Worm (Caenorhabditis elegans) whole organism, mixed stage, embryonic: Measurements from ENCODE around the gene Y62F5A.12.

ENCODE experiments used
- M03D4.4 ChIP-seq: sonication (generic microtip); optimal IDR thresholded peaks from 2 replicates; lab custom pipeline; 2017; ENCODE audit warnings: mild to moderate bottlenecking, missing genetic modification characterization, missing compliant biosample characterization
- bed-3 ChIP-seq: fragments of 200-800 bp; sonication (Bioruptor generic); optimal IDR thresholded peaks from 3 replicates; lab custom pipeline; 2018; ENCODE audit warnings: mild to moderate bottlenecking, missing genetic modification characterization, moderate library complexity, missing compliant biosample characterization
- blmp-1 ChIP-seq: fragments of 150-350 bp; optimal IDR thresholded peaks from 2 replicates; lab custom pipeline; 2014; ENCODE audit warnings: missing biosample characterization, missing genetic modification characterization
- ceh-39 ChIP-seq: fragments of 150-350 bp; optimal IDR thresholded peaks from 2 replicates; lab custom pipeline; 2014; ENCODE audit warnings: missing biosample characterization, missing genetic modification characterization
- ceh-43 ChIP-seq: fragments of 200-800 bp; sonication (Bioruptor generic); optimal IDR thresholded peaks from 2 replicates; lab custom pipeline; 2018; ENCODE audit warnings: mild to moderate bottlenecking, missing genetic modification characterization, moderate library complexity, missing compliant biosample characterization
- ceh-83 ChIP-seq: fragments of 200-800 bp; sonication (Bioruptor generic); optimal IDR thresholded peaks from 2 replicates; lab custom pipeline; 2018; ENCODE audit warnings: mild to moderate bottlenecking, missing genetic modification characterization, missing compliant biosample characterization
- ces-1 ChIP-seq: fragments of 150-350 bp; optimal IDR thresholded peaks from 2 replicates; lab custom pipeline; 2014; ENCODE audit warnings: missing biosample characterization, missing genetic modification reagents, missing genetic modification characterization
- cnd-1 ChIP-seq: fragments of 200-800 bp; sonication (Bioruptor generic); optimal IDR thresholded peaks from 2 replicates; lab custom pipeline; 2018; ENCODE audit warnings: mild to moderate bottlenecking, missing genetic modification characterization, missing compliant biosample characterization
- drap-1 ChIP-seq: fragments of 200-800 bp; sonication (Bioruptor generic); optimal IDR thresholded peaks from 3 replicates; lab custom pipeline; 2018; ENCODE audit warnings: mild to moderate bottlenecking, missing genetic modification characterization, missing compliant biosample characterization
- elt-1 ChIP-seq: sonication (generic microtip); optimal IDR thresholded peaks from 2 replicates; lab custom pipeline; 2017; ENCODE audit warnings: missing genetic modification characterization, mild to moderate bottlenecking, missing compliant biosample characterization, antibody characterized with exemption, moderate library complexity, borderline replicate concordance; ENCODE audit not compliant: insufficient read depth
- elt-3 ChIP-seq: fragments of 150-350 bp; optimal IDR thresholded peaks from 2 replicates; lab custom pipeline; 2014; ENCODE audit warnings: missing biosample characterization, missing genetic modification characterization
- flh-1 ChIP-seq: fragments of 200-800 bp; sonication (Bioruptor generic); optimal IDR thresholded peaks from 2 replicates; lab custom pipeline; 2018; ENCODE audit warnings: mild to moderate bottlenecking, missing genetic modification characterization, moderate library complexity, missing compliant biosample characterization
- ham-2 ChIP-seq: fragments of 200-800 bp; sonication (Bioruptor generic); optimal IDR thresholded peaks from 2 replicates; lab custom pipeline; 2018; ENCODE audit warnings: mild to moderate bottlenecking, missing genetic modification characterization, missing compliant biosample characterization
- hlh-1 ChIP-seq: fragments of 150-350 bp; optimal IDR thresholded peaks from 2 replicates; lab custom pipeline; 2014; ENCODE audit warnings: missing biosample characterization, missing genetic modification reagents, missing genetic modification characterization
- lin-13 ChIP-seq: fragments of 150-350 bp; optimal IDR thresholded peaks from 2 replicates; lab custom pipeline; 2014; ENCODE audit warnings: missing biosample characterization, missing genetic modification characterization
- lin-32 ChIP-seq: fragments of 200-800 bp; sonication (Bioruptor generic); optimal IDR thresholded peaks from 2 replicates; lab custom pipeline; 2018; ENCODE audit warnings: mild to moderate bottlenecking, missing genetic modification characterization, missing compliant biosample characterization
- lsy-2 ChIP-seq: fragments of 150-350 bp; optimal IDR thresholded peaks from 2 replicates; lab custom pipeline; 2014; ENCODE audit warnings: missing biosample characterization, missing genetic modification characterization
- mab-5 ChIP-seq: fragments of 150-350 bp; optimal IDR thresholded peaks from 2 replicates; lab custom pipeline; 2014; ENCODE audit warnings: missing biosample characterization, missing genetic modification characterization
- mep-1 ChIP-seq: fragments of 150-350 bp; optimal IDR thresholded peaks from 2 replicates; lab custom pipeline; 2017; ENCODE audit warnings: missing biosample characterization, missing genetic modification reagents, missing genetic modification characterization, inconsistent platforms
- mls-2 ChIP-seq: sonication (generic microtip); optimal IDR thresholded peaks from 2 replicates; lab custom pipeline; 2016; ENCODE audit warnings: mild to moderate bottlenecking, missing genetic modification characterization, moderate library complexity, missing compliant biosample characterization
- nhr-12 ChIP-seq: fragments of 150-350 bp; optimal IDR thresholded peaks from 2 replicates; lab custom pipeline; 2014; ENCODE audit warnings: missing biosample characterization, missing genetic modification characterization
- nhr-2 ChIP-seq: fragments of 150-350 bp; optimal IDR thresholded peaks from 2 replicates; lab custom pipeline; 2014; ENCODE audit warnings: missing biosample characterization, missing genetic modification characterization
- nhr-237 ChIP-seq: fragments of 150-350 bp; optimal IDR thresholded peaks from 2 replicates; lab custom pipeline; 2014; ENCODE audit warnings: missing biosample characterization, missing genetic modification characterization
- nhr-28 ChIP-seq: fragments of 150-350 bp; optimal IDR thresholded peaks from 2 replicates; lab custom pipeline; 2014; ENCODE audit warnings: missing biosample characterization, missing genetic modification characterization
- nhr-76 ChIP-seq: sonication (generic microtip); optimal IDR thresholded peaks from 2 replicates; lab custom pipeline; 2017; ENCODE audit warnings: missing biosample characterization, missing genetic modification characterization
- pha-4 ChIP-seq: fragments of 150-350 bp; optimal IDR thresholded peaks from 2 replicates; lab custom pipeline; 2018; ENCODE audit warnings: missing biosample characterization, missing genetic modification reagents, missing genetic modification characterization
- sem-2 ChIP-seq: fragments of 200-800 bp; sonication (Bioruptor generic); optimal IDR thresholded peaks from 2 replicates; lab custom pipeline; 2018; ENCODE audit warnings: mild to moderate bottlenecking, missing genetic modification characterization, missing compliant biosample characterization
- snpc-4 ChIP-seq: fragments of 150-350 bp; optimal IDR thresholded peaks from 2 replicates; lab custom pipeline; 2014; ENCODE audit warnings: missing biosample characterization, missing genetic modification characterization
- sptf-1 ChIP-seq: sonication (generic microtip); optimal IDR thresholded peaks from 2 replicates; lab custom pipeline; 2017; ENCODE audit warnings: mild to moderate bottlenecking, missing genetic modification characterization, moderate library complexity, missing compliant biosample characterization
- tbx-8 ChIP-seq: fragments of 200-800 bp; sonication (Bioruptor generic); optimal IDR thresholded peaks from 2 replicates; lab custom pipeline; 2018; ENCODE audit warnings: mild to moderate bottlenecking, missing genetic modification characterization, moderate library complexity, missing compliant biosample characterization
- unc-120 ChIP-seq: sonication (generic microtip); optimal IDR thresholded peaks from 2 replicates; lab custom pipeline; 2017; ENCODE audit warnings: missing genetic modification characterization, missing compliant biosample characterization; ENCODE audit not compliant: poor library complexity, severe bottlenecking
- unc-39 ChIP-seq: fragments of 150-350 bp; optimal IDR thresholded peaks from 2 replicates; lab custom pipeline; 2014; ENCODE audit warnings: missing biosample characterization, missing genetic modification characterization
- unc-62 ChIP-seq: fragments of 150-350 bp; optimal IDR thresholded peaks from 2 replicates; lab custom pipeline; 2014; ENCODE audit warnings: missing biosample characterization, missing genetic modification reagents, missing genetic modification characterization
- zip-8 ChIP-seq: fragments of 150-350 bp; optimal IDR thresholded peaks from 2 replicates; lab custom pipeline; 2014; ENCODE audit warnings: missing biosample characterization, missing genetic modification characterization
- ztf-11 ChIP-seq: fragments of 150-350 bp; optimal IDR thresholded peaks from 2 replicates; lab custom pipeline; 2014; ENCODE audit warnings: missing biosample characterization, missing genetic modification characterization

Gene Y62F5A.12

DNA sequence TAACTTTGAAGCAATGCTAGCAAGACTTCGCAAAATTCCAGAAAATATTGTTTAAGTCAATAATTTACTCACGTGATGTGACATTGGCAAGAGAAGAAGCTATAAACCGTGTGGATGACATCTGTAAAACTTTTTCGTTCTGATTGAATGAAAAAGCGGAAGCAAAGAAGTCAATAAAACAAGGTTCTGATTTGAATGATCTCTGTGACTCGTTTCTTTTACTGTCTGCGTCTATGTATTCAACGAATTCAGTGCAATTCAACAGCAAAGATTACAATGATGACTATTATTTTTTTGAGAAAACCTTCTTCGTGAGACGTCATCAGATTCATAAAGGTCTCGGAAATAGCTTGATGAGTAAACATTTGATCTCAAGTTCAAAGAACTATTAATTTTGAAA is 41.4 kb downstream of the Y62F5A.12 start, which contains the start of gene hacl-1:
hacl-1 (minus strand) TSS at position 121 of the 400 bp plus-strand sequence.
- TF ChIP-seq hlh-1 (tag; lab: Kevin White, UChicago) (no peak), flh-1 (GFP tag; lab: Kevin White, UChicago) (no peak), bed-3 (GFP tag; lab: Kevin White, UChicago) (no peak), cnd-1 (tag; lab: Kevin White, UChicago) (no peak), lin-32 (GFP tag; lab: Kevin White, UChicago) (no peak), ceh-83 (GFP tag; lab: Kevin White, UChicago) (no peak)

DNA sequence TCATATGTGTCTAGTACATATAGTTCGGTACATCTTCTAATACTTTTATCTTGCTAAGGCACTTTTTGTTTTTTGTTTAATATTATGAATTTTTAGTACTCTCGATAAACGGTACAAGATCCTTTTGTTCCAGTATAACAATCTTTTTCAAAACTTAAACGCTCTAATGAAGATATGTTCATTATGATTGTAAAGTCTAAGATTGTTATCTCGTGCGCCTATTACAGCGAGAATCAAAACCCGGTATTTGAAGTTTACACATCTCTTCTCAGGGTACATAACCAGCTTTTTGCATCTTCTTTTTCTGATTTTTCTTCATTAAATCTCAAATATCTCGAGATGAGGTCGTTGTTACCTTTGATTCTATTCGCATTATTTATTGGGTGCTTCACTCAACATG is 46.3 kb downstream of the Y62F5A.12 start, which contains the start of gene B0334.13:
B0334.13 (plus strand) TSS at position 301 of the 400 bp plus-strand sequence.
- TF ChIP-seq pha-4 (tag; lab: Kevin White, UChicago) (no peak), nhr-76 (tag; lab: Kevin White, UChicago) (no peak), ceh-83 (GFP tag; lab: Kevin White, UChicago) (no peak), nhr-237 (tag; lab: Kevin White, UChicago) (no peak), blmp-1 (no peak), zip-8 (tag; lab: Kevin White, UChicago) (no peak), lin-13 (tag; lab: Kevin White, UChicago) (no peak), elt-1 (tag; lab: Kevin White, UChicago) (no peak), tbx-8 (GFP tag; lab: Kevin White, UChicago) (no peak), hlh-1 (tag; lab: Kevin White, UChicago) (no peak), elt-3 (tag; lab: Kevin White, UChicago) (no peak), ztf-11 (tag; lab: Kevin White, UChicago) (no peak), cnd-1 (tag; lab: Kevin White, UChicago) (no peak), bed-3 (GFP tag; lab: Kevin White, UChicago) (no peak)
- TF ChIP-seq, all 35 proteins: peak for 0

DNA sequence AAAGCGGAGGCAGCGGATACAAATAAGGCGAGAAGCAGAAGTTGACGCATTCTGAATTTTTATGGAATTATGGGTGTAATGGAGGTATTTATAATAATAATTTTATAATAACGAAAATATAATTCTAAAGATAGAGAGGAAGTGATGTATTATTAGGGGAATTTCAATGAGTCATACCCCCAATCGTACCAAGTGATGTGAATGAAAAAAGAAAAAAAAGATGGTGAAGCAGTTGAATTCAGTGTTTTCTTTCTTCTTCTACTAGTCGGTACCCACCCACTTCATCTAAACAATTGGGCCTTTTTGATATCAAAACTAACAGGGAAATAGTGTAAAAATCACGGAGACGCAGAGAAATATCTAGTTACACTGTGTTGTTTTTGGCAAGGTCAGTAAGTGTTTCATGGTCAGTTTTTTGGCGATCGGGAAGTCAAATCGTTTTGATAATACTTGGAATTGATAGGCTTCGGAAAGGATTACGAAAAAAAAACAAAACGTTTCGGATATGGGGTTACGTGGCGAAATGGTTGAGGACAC is 47.5 kb downstream of the Y62F5A.12 start, which contains the start of gene ttr-18:
ttr-18 (minus strand) TSS at position 51 of the 537 bp plus-strand sequence.
- TF ChIP-seq bed-3 (GFP tag; lab: Kevin White, UChicago) (no peak), nhr-2 (tag; lab: Kevin White, UChicago) (no peak), nhr-28 (tag; lab: Kevin White, UChicago) (no peak), pha-4 (tag; lab: Kevin White, UChicago) (no peak), ham-2 (no peak), blmp-1 (no peak), lsy-2 (no peak), flh-1 (GFP tag; lab: Kevin White, UChicago) (no peak), ceh-83 (GFP tag; lab: Kevin White, UChicago) (no peak), unc-120 (no peak), mab-5 (tag; lab: Kevin White, UChicago) (no peak), tbx-8 (GFP tag; lab: Kevin White, UChicago) (no peak), snpc-4 (no peak), drap-1 (GFP tag; lab: Kevin White, UChicago) (no peak), M03D4.4 (tag; lab: Kevin White, UChicago) (no peak), ztf-11 (tag; lab: Kevin White, UChicago) (no peak), nhr-237 (tag; lab: Kevin White, UChicago) (no peak), mep-1 (tag; lab: Kevin White, UChicago) (no peak), sptf-1 (tag; lab: Kevin White, UChicago) (no peak)

DNA sequence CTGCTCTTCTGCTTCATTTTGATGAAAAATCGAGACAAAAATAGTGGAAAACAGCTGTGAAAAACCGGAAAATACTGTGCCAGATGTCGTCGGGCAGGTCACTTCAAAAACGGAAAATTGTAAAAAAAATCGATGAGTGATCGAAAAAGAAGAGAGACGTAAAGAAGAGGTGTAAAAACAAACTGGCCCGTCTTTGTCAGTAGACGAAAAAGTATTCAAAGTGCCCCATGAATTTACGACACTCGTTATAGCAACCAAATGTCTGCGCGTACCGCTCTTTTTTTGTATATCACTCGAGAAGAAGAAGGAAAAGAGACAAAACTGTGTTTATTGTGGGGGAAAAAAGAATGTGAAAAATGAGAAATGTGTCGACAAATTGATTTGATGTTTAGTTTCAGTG is 49.1 kb downstream of the Y62F5A.12 start, which contains the start of gene twk-5:
twk-5 (minus strand) TSS at position 101 of the 400 bp plus-strand sequence.
- TF ChIP-seq lsy-2: no peak
- TF ChIP-seq ceh-39: no peak
- TF ChIP-seq nhr-28 (tag; lab: Kevin White, UChicago): no peak
- no peak for TF ChIP-seq drap-1 (GFP tag; lab: Kevin White, UChicago)
- no peak for TF ChIP-seq elt-3 (tag; lab: Kevin White, UChicago)
- no peak for TF ChIP-seq nhr-76 (tag; lab: Kevin White, UChicago)
- TF ChIP-seq ces-1: no peak
- no peak for TF ChIP-seq sem-2 (GFP tag; lab: Kevin White, UChicago)
- TF ChIP-seq snpc-4: no peak
- TF ChIP-seq ztf-11 (tag; lab: Kevin White, UChicago): no peak

DNA sequence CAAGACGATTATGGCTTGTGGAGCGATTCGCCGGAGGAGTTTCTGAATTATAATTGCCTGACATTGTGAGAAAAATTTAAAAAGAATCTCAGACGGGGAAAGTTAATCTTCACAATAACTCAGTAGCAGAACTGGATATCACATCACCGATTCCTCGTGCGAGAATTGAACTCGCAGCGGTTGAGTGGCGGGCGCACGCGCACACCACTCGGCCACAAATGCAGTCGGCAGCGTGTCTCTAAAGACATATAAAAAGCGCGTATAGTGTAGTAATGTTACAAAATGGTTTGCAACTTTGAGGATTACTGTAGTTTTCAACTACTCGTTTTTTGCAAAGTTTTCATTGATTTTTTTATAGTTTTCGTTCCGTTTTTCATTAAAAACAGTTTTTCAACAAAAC is 49.7 kb downstream of the Y62F5A.12 start:
- no peak for TF ChIP-seq nhr-237 (tag; lab: Kevin White, UChicago)
- TF ChIP-seq lsy-2: peak; percentile 84
- TF ChIP-seq nhr-12 (tag; lab: Kevin White, UChicago): no peak
- TF ChIP-seq nhr-28 (tag; lab: Kevin White, UChicago): peak; percentile 48
- no peak for TF ChIP-seq snpc-4
- TF ChIP-seq elt-3 (tag; lab: Kevin White, UChicago): no peak
- TF ChIP-seq lin-13 (tag; lab: Kevin White, UChicago): peak; percentile 81
- peak; percentile 98 for TF ChIP-seq drap-1 (GFP tag; lab: Kevin White, UChicago)
- TF ChIP-seq sem-2 (GFP tag; lab: Kevin White, UChicago): peak; percentile 94
- TF ChIP-seq blmp-1: no peak
- TF ChIP-seq unc-39 (tag; lab: Kevin White, UChicago): no peak
- TF ChIP-seq bed-3 (GFP tag; lab: Kevin White, UChicago): peak; percentile 92
- peak; percentile 96 for TF ChIP-seq flh-1 (GFP tag; lab: Kevin White, UChicago)
- TF ChIP-seq M03D4.4 (tag; lab: Kevin White, UChicago): peak; percentile 97
- TF ChIP-seq ces-1: no peak
- no peak for TF ChIP-seq nhr-76 (tag; lab: Kevin White, UChicago)
- TF ChIP-seq nhr-2 (tag; lab: Kevin White, UChicago): no peak
- peak; percentile 95 for TF ChIP-seq ham-2
- TF ChIP-seq ceh-43 (GFP tag; lab: Kevin White, UChicago): peak; percentile 93
- no peak for TF ChIP-seq mab-5 (tag; lab: Kevin White, UChicago)
- TF ChIP-seq elt-1 (tag; lab: Kevin White, UChicago): no peak
- peak; percentile 99 for TF ChIP-seq ceh-83 (GFP tag; lab: Kevin White, UChicago)
- peak; percentile 58 for TF ChIP-seq ztf-11 (tag; lab: Kevin White, UChicago)
- TF ChIP-seq unc-62 (GFP tag; lab: Kevin White, UChicago): peak; percentile 74
- peak; percentile 80 for TF ChIP-seq mep-1 (tag; lab: Kevin White, UChicago)
- peak; percentile 99 for TF ChIP-seq mls-2
- peak; percentile 96 for TF ChIP-seq lin-32 (GFP tag; lab: Kevin White, UChicago)
- TF ChIP-seq cnd-1 (tag; lab: Kevin White, UChicago): peak; percentile 98
